Worm (Caenorhabditis elegans) whole organism, L4 larva: ENCODE data around the gene srx-125.

Experiments
- D1046.2 ChIP-seq: fragments of 200-800 bp; sonication (Bioruptor generic); IDR thresholded peaks from 2 replicates; pipeline ENCODE4 v1.3.6; 2022; ENCODE audit warnings: missing genetic modification characterization, missing compliant biosample characterization
- F26F4.8 ChIP-seq: fragments of 200-800 bp; sonication (Bioruptor generic); conservative IDR thresholded peaks from 2 replicates; pipeline ENCODE4 v1.3.6; 2022; ENCODE audit warnings: missing genetic modification characterization, missing compliant biosample characterization
- F44E2.7 ChIP-seq: fragments of 200-800 bp; sonication (Bioruptor generic); IDR thresholded peaks from 2 replicates; pipeline ENCODE4 v2.1.2; 2022; ENCODE audit warnings: missing genetic modification characterization, missing compliant biosample characterization
- T20F7.1 ChIP-seq: fragments of 200-800 bp; sonication (Bioruptor generic); optimal IDR thresholded peaks from 2 replicates; lab custom pipeline; 2018; ENCODE audit warnings: mild to moderate bottlenecking, missing genetic modification characterization, missing compliant biosample characterization
- T26A8.4 ChIP-seq: fragments of 200-800 bp; sonication (Bioruptor generic); IDR thresholded peaks from 2 replicates; pipeline ENCODE4 v1.3.6; 2022; ENCODE audit warnings: missing genetic modification characterization, missing compliant biosample characterization
- Y5F2A.4 ChIP-seq: fragments of 200-800 bp; sonication (Bioruptor generic); optimal IDR thresholded peaks from 2 replicates; lab custom pipeline; 2018; ENCODE audit warnings: mild to moderate bottlenecking, missing genetic modification characterization, missing compliant biosample characterization
- Y75B8A.6 ChIP-seq: fragments of 200-800 bp; sonication (Bioruptor generic); IDR thresholded peaks from 2 replicates; pipeline ENCODE4 v1.3.6; 2022; ENCODE audit warnings: missing genetic modification reagents, missing genetic modification characterization, missing compliant biosample characterization
- ZK546.5 ChIP-seq, 2 experiments: sonication (generic microtip); optimal IDR thresholded peaks; 2 replicates each; lab custom pipeline; 2017; ENCODE audit warnings: missing biosample characterization in 2 of 2, missing genetic modification characterization in 2 of 2
- aha-1 ChIP-seq: fragments of 150-350 bp; peaks from one replicate; lab custom pipeline; 2014; ENCODE audit warnings: missing biosample characterization, missing genetic modification characterization
- aly-2 ChIP-seq: sonication (generic microtip); optimal IDR thresholded peaks from 2 replicates; lab custom pipeline; 2018; ENCODE audit warnings: missing biosample characterization, missing genetic modification characterization
- attf-4 ChIP-seq: sonication (generic microtip); optimal IDR thresholded peaks from 3 replicates; lab custom pipeline; 2017; ENCODE audit warnings: missing biosample characterization, missing genetic modification characterization
- ceh-20 ChIP-seq: fragments of 200-800 bp; sonication (Bioruptor generic); IDR thresholded peaks from 2 replicates; pipeline ENCODE4 v1.3.6; 2022; ENCODE audit warnings: missing genetic modification reagents, missing genetic modification characterization, missing compliant biosample characterization
- ceh-28 ChIP-seq: fragments of 150-350 bp; optimal IDR thresholded peaks from 2 replicates; lab custom pipeline; 2014; ENCODE audit warnings: missing biosample characterization, missing genetic modification reagents, missing genetic modification characterization
- ceh-62 ChIP-seq: sonication (generic microtip); optimal IDR thresholded peaks from 2 replicates; lab custom pipeline; 2017; ENCODE audit warnings: missing biosample characterization, missing genetic modification characterization
- cey-2 ChIP-seq: sonication (generic microtip); optimal IDR thresholded peaks from 3 replicates; lab custom pipeline; 2017; ENCODE audit warnings: missing genetic modification characterization, mild to moderate bottlenecking, missing compliant biosample characterization, antibody characterized with exemption, borderline replicate concordance; ENCODE audit not compliant: insufficient read depth
- daf-16 ChIP-seq, 3 experiments: sonication (generic microtip); optimal IDR thresholded peaks; 2 replicates each; lab custom pipeline; 2016 to 2017; ENCODE audit warnings: missing genetic modification characterization in 3 of 3, missing genetic modification reagents in 3 of 3, mild to moderate bottlenecking in 2 of 3, missing compliant biosample characterization in 2 of 3, missing biosample characterization in 1 of 3, moderate library complexity in 1 of 3
- daf-19 ChIP-seq: fragments of 200-800 bp; sonication (Bioruptor generic); conservative IDR thresholded peaks from 2 replicates; pipeline ENCODE4 v1.3.6; 2022; ENCODE audit warnings: missing genetic modification characterization, missing compliant biosample characterization
- daf-8 ChIP-seq: fragments of 200-800 bp; sonication (Bioruptor generic); IDR thresholded peaks from 2 replicates; pipeline ENCODE4 v1.3.6; 2022; ENCODE audit warnings: missing genetic modification characterization, missing compliant biosample characterization
- dmd-8 ChIP-seq: fragments of 200-800 bp; sonication (Bioruptor generic); IDR thresholded peaks from 2 replicates; pipeline ENCODE4 v1.3.6; 2022; ENCODE audit warnings: missing genetic modification characterization, missing compliant biosample characterization
- duxl-1 ChIP-seq: sonication (generic microtip); optimal IDR thresholded peaks from 2 replicates; lab custom pipeline; 2016; ENCODE audit warnings: mild to moderate bottlenecking, missing genetic modification characterization, moderate library complexity, missing compliant biosample characterization; ENCODE audit not compliant: poor library complexity
- dve-1 ChIP-seq: sonication (generic microtip); optimal IDR thresholded peaks from 2 replicates; lab custom pipeline; 2017; ENCODE audit warnings: antibody characterized with exemption, mild to moderate bottlenecking, missing genetic modification characterization, missing compliant biosample characterization; ENCODE audit not compliant: insufficient read depth
- egl-43 ChIP-seq: fragments of 200-800 bp; sonication (Bioruptor generic); IDR thresholded peaks from 2 replicates; pipeline ENCODE4 v1.3.6; 2022; ENCODE audit warnings: missing genetic modification reagents, missing genetic modification characterization, missing compliant biosample characterization
- fkh-10 ChIP-seq: fragments of 150-350 bp; optimal IDR thresholded peaks from 2 replicates; lab custom pipeline; 2014; ENCODE audit warnings: missing biosample characterization, missing genetic modification reagents, missing genetic modification characterization
- hlh-11 ChIP-seq: fragments of 200-800 bp; sonication (Bioruptor generic); optimal IDR thresholded peaks from 2 replicates; lab custom pipeline; 2018; ENCODE audit warnings: mild to moderate bottlenecking, missing genetic modification characterization, missing compliant biosample characterization
- jun-1 ChIP-seq: fragments of 150-350 bp; optimal IDR thresholded peaks from 2 replicates; lab custom pipeline; 2014; ENCODE audit warnings: missing biosample characterization, missing genetic modification reagents, missing genetic modification characterization
- lim-7 ChIP-seq: fragments of 200-800 bp; sonication (Bioruptor generic); IDR thresholded peaks from 2 replicates; pipeline ENCODE4 v1.3.6; 2022; ENCODE audit warnings: missing genetic modification characterization, missing compliant biosample characterization
- lin-13 ChIP-seq: fragments of 150-350 bp; optimal IDR thresholded peaks from 2 replicates; lab custom pipeline; 2014; ENCODE audit warnings: missing biosample characterization, missing genetic modification reagents, missing genetic modification characterization
- madf-5 ChIP-seq, 2 experiments: fragments of 200-800 bp; sonication (Bioruptor generic); IDR thresholded peaks; 2 replicates each; pipeline ENCODE4 v1.3.6; 2022; ENCODE audit warnings: missing compliant biosample characterization in 2 of 2, missing genetic modification characterization in 2 of 2
- madf-9 ChIP-seq: fragments of 200-800 bp; sonication (Bioruptor generic); conservative IDR thresholded peaks from 2 replicates; pipeline ENCODE4 v1.3.6; 2022; ENCODE audit warnings: missing genetic modification reagents, missing genetic modification characterization, missing compliant biosample characterization
- mes-2 ChIP-seq: sonication (generic microtip); optimal IDR thresholded peaks from 2 replicates; lab custom pipeline; 2016; ENCODE audit warnings: missing genotype, mild to moderate bottlenecking, missing genetic modification characterization, missing compliant biosample characterization; ENCODE audit not compliant: poor library complexity, severe bottlenecking
- mxl-2 ChIP-seq: fragments of 200-800 bp; sonication (Bioruptor generic); conservative IDR thresholded peaks from 2 replicates; pipeline ENCODE4 v1.3.6; 2022; ENCODE audit warnings: missing genetic modification reagents, missing genetic modification characterization, missing compliant biosample characterization
- nhr-102 ChIP-seq: sonication (generic microtip); optimal IDR thresholded peaks from 2 replicates; lab custom pipeline; 2016; ENCODE audit warnings: mild to moderate bottlenecking, missing genetic modification characterization, moderate library complexity, missing compliant biosample characterization
- nhr-237 ChIP-seq: sonication (generic microtip); optimal IDR thresholded peaks from 2 replicates; lab custom pipeline; 2017; ENCODE audit warnings: missing biosample characterization, missing genetic modification characterization
- nhr-25 ChIP-seq: sonication (generic microtip); optimal IDR thresholded peaks from 2 replicates; lab custom pipeline; 2017; ENCODE audit warnings: missing genetic modification characterization, mild to moderate bottlenecking, missing compliant biosample characterization, antibody characterized with exemption, moderate library complexity, borderline replicate concordance; ENCODE audit not compliant: insufficient read depth
- nhr-76 ChIP-seq: fragments of 150-350 bp; optimal IDR thresholded peaks from 2 replicates; lab custom pipeline; 2014; ENCODE audit warnings: missing biosample characterization, missing genetic modification characterization
- nhr-77 ChIP-seq: fragments of 150-350 bp; optimal IDR thresholded peaks from 2 replicates; lab custom pipeline; 2014; ENCODE audit warnings: missing biosample characterization, missing genetic modification characterization
- pqm-1 ChIP-seq: sonication (generic microtip); optimal IDR thresholded peaks from 2 replicates; lab custom pipeline; 2017; ENCODE audit warnings: missing biosample characterization, missing genetic modification characterization
- sdz-12 ChIP-seq: fragments of 200-800 bp; sonication (Bioruptor generic); optimal IDR thresholded peaks from 2 replicates; lab custom pipeline; 2018; ENCODE audit warnings: mild to moderate bottlenecking, missing genetic modification characterization, missing compliant biosample characterization
- set-16 ChIP-seq: fragments of 200-800 bp; sonication (Bioruptor generic); IDR thresholded peaks from 2 replicates; pipeline ENCODE4 v1.3.6; 2022; ENCODE audit warnings: missing genetic modification reagents, missing genetic modification characterization, missing compliant biosample characterization
- snpc-4 ChIP-seq: fragments of 150-350 bp; optimal IDR thresholded peaks from 2 replicates; lab custom pipeline; 2014; ENCODE audit warnings: missing biosample characterization, missing genetic modification characterization
- spr-3 ChIP-seq: fragments of 200-800 bp; sonication (Bioruptor generic); optimal IDR thresholded peaks from 2 replicates; lab custom pipeline; 2018; ENCODE audit warnings: mild to moderate bottlenecking, missing genetic modification characterization, missing compliant biosample characterization
- unc-130 ChIP-seq: sonication (generic microtip); optimal IDR thresholded peaks from 2 replicates; lab custom pipeline; 2016; ENCODE audit warnings: missing genetic modification reagents, missing genetic modification characterization, missing compliant biosample characterization
- zag-1 ChIP-seq: fragments of 150-350 bp; optimal IDR thresholded peaks from 2 replicates; lab custom pipeline; 2014; ENCODE audit warnings: missing biosample characterization, missing genetic modification characterization
- zfp-3 ChIP-seq: fragments of 200-800 bp; sonication (Bioruptor generic); conservative IDR thresholded peaks from 2 replicates; pipeline ENCODE4 v1.3.6; 2022; ENCODE audit warnings: missing genetic modification reagents, missing genetic modification characterization, missing compliant biosample characterization
- zip-11 ChIP-seq: fragments of 200-800 bp; sonication (Bioruptor generic); IDR thresholded peaks from 2 replicates; pipeline ENCODE4 v1.3.6; 2022; ENCODE audit warnings: missing genetic modification characterization, missing compliant biosample characterization
- ztf-11 ChIP-seq: fragments of 150-350 bp; optimal IDR thresholded peaks from 2 replicates; lab custom pipeline; 2014; ENCODE audit warnings: missing biosample characterization, missing genetic modification characterization
- ztf-7 ChIP-seq: fragments of 150-350 bp; optimal IDR thresholded peaks from 2 replicates; lab custom pipeline; 2014; ENCODE audit warnings: missing biosample characterization, missing genetic modification characterization

Gene srx-125

DNA sequence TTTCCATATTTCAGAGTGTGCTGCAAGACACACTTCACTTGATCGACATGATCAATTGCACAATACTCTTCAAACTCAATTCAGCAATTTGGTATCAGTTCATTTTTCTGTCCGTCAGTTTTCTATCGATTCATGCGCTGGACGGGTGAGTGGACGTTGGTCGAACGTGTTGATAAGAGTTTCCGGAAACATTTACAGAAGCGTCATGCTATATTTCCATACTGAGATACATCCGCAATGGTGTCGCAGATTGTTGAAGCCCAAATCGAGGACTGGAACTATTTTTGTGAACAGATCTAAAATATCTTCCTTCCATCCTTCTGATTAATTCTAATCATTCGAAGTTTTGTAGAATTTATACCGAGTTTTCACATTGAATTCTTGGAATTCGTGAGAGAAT, 2.5 kb downstream of the srx-125 start (continued):
- TF ChIP-seq hlh-11 (tag; lab: Kevin White, UChicago) (no peak), F26F4.8 (GFP tag; lab: Robert Waterston, UW) (no peak), daf-8 (GFP tag; lab: Robert Waterston, UW) (no peak), nhr-237 (tag; lab: Kevin White, UChicago) (no peak), unc-130 (no peak), fkh-10 (GFP tag; lab: Kevin White, UChicago) (no peak), mxl-2 (GFP tag; lab: Robert Waterston, UW) (0 out of 2 replicates have a peak, but pooled peaks have one; percentile 11), nhr-25 (peak; percentile 3), attf-4 (tag; lab: Kevin White, UChicago) (no peak), set-16 (GFP tag; lab: Robert Waterston, UW) (no peak), cey-2 (tag; lab: Kevin White, UChicago) (no peak), duxl-1 (tag; lab: Kevin White, UChicago) (no peak), ZK546.5 (tag; optimal IDR thresholded peaks at IDR 0.05; lab: Kevin White, UChicago) (no peak), nhr-77 (tag; lab: Kevin White, UChicago) (peak; percentile 62), lin-13 (GFP tag; lab: Kevin White, UChicago) (no peak), jun-1 (tag; lab: Kevin White, UChicago) (no peak), mes-2 (tag; lab: Kevin White, UChicago) (no peak), T26A8.4 (GFP tag; lab: Robert Waterston, UW) (no peak), dmd-8 (GFP tag; lab: Robert Waterston, UW) (no peak), ztf-7 (no peak), zag-1 (tag; lab: Kevin White, UChicago) (no peak), zfp-3 (GFP tag; lab: Robert Waterston, UW) (peak; percentile 64), egl-43 (GFP tag; lab: Robert Waterston, UW) (no peak), zip-11 (GFP tag; lab: Robert Waterston, UW) (no peak), Y75B8A.6 (GFP tag; lab: Robert Waterston, UW) (0 out of 2 replicates have a peak, but pooled peaks have one; percentile 4), Y5F2A.4 (GFP tag; lab: Kevin White, UChicago) (no peak), pqm-1 (tag; lab: Kevin White, UChicago) (peak; percentile 54), aly-2 (tag; lab: Kevin White, UChicago) (no peak), F44E2.7 (GFP tag; lab: Robert Waterston, UW) (no peak), snpc-4 (tag; lab: Kevin White, UChicago) (no peak), lim-7 (GFP tag; lab: Robert Waterston, UW) (no peak)

DNA sequence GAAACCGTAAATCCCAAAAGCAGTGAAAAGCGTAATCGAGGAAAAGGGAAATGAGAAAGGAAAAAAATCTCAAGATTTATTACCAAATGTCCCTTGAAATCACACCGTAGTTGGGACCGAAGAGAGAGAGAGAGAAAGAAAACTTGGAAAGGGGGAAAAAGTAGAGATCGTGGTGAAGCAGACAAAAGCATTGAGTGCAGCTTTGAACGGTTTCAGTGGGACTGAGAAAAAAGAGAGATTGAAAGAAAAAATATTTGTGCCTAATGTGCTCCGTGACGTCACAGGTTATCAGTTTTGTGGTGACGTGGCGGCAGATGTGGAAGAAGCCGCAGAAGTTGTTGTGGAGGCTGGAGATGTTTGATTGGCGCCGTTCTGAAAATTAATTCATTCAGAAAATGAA, 3.1 kb downstream of the srx-125 start:
- peak; percentile 26 for TF ChIP-seq duxl-1 (tag; lab: Kevin White, UChicago)
- no peak for TF ChIP-seq sdz-12
- TF ChIP-seq daf-19 (GFP tag; lab: Robert Waterston, UW) = no peak
- TF ChIP-seq daf-8 (GFP tag; lab: Robert Waterston, UW) = no peak
- TF ChIP-seq nhr-25 = peak; percentile 23
- peak; percentile 92 for TF ChIP-seq aha-1 (tag; lab: Kevin White, UChicago)
- no peak for TF ChIP-seq nhr-76 (tag; lab: Kevin White, UChicago)
- TF ChIP-seq ZK546.5 (tag; optimal IDR thresholded peaks at IDR 0.05; lab: Kevin White, UChicago) = no peak
- no peak for TF ChIP-seq D1046.2 (GFP tag; lab: Robert Waterston, UW)
- no peak for TF ChIP-seq zip-11 (GFP tag; lab: Robert Waterston, UW)
- TF ChIP-seq ceh-20 (GFP tag; lab: Robert Waterston, UW) = no peak
- TF ChIP-seq fkh-10 (GFP tag; lab: Kevin White, UChicago) = no peak
- TF ChIP-seq ceh-62 (tag; lab: Kevin White, UChicago) = no peak

DNA sequence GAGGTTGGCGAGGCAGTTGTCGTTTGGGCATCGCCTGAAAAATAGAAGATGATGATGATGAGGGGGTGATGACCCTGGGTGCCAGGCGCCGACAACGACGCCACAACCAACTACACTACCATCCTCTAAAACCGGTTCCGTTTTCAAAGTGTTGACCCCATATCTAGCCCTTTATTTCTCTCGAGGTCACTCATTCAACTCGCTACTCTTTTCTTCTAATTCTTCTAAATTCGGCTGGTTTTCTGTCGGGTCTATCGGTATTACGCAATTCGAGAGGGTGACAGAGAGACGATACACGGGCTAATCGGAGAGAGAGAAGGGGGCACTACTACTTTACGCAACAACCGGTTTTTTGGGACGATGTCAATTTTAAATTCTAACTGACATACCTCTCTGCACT, 4.2 kb downstream of the srx-125 start:
- TF ChIP-seq daf-16 (GFP tag; optimal IDR thresholded peaks at IDR 0.05; lab: Kevin White, UChicago) = no peak
- no peak for TF ChIP-seq daf-16 (tag; optimal IDR thresholded peaks at IDR 0.05; lab: Kevin White, UChicago)
- no peak for TF ChIP-seq ztf-11 (tag; lab: Kevin White, UChicago)
- TF ChIP-seq Y5F2A.4 (GFP tag; lab: Kevin White, UChicago) = no peak
- no peak for TF ChIP-seq mxl-2 (GFP tag; lab: Robert Waterston, UW)
- TF ChIP-seq T20F7.1 = no peak
- peak; percentile 6 for TF ChIP-seq nhr-102 (tag; lab: Kevin White, UChicago)
- no peak; the same call in 1 of the 2 replicates for TF ChIP-seq T26A8.4 (GFP tag; lab: Robert Waterston, UW)
- no peak for TF ChIP-seq sdz-12
- no peak for TF ChIP-seq ceh-28 (tag; lab: Kevin White, UChicago)
- TF ChIP-seq spr-3 (GFP tag; lab: Kevin White, UChicago) = no peak
- TF ChIP-seq hlh-11 (tag; lab: Kevin White, UChicago) = peak; percentile 72
- peak; percentile 26 for TF ChIP-seq dve-1 (tag; lab: Kevin White, UChicago)
- no peak for TF ChIP-seq madf-9 (GFP tag; lab: Robert Waterston, UW)
- TF ChIP-seq madf-5 (GFP tag; IDR thresholded peaks at IDR 0.05; lab: Robert Waterston, UW) = 0 out of 4 replicates have a peak, but pooled peaks of 1 of the 2 experiments have one; percentile 44
- peak; percentile 1 for TF ChIP-seq cey-2 (tag; lab: Kevin White, UChicago)
